Fruit fly (Drosophila melanogaster) whole organism, embryonic: ENCODE measurements around the gene CG15343.

Experiments used
- BEAF-32 ChIP-seq: fragments of 200-800 bp; sonication (Bioruptor generic); optimal IDR thresholded peaks from 3 replicates; lab custom pipeline; 2017; ENCODE audit warnings: missing biosample characterization, missing genetic modification characterization, mild to moderate bottlenecking, moderate library complexity, missing genetic modification reagents
- CG10147 ChIP-seq: fragments of 200-800 bp; sonication (Bioruptor generic); optimal IDR thresholded peaks from 2 replicates; lab custom pipeline; 2019; ENCODE audit warnings: missing biosample characterization, mild to moderate bottlenecking, missing genetic modification characterization, moderate library complexity
- CG10979 ChIP-seq: fragments of 200-800 bp; sonication (Bioruptor generic); optimal IDR thresholded peaks from 2 replicates; lab custom pipeline; 2018; ENCODE audit warnings: missing biosample characterization, mild to moderate bottlenecking, missing genetic modification characterization, moderate library complexity
- CG11085 ChIP-seq: fragments of 200-800 bp; sonication (Bioruptor generic); IDR thresholded peaks from 2 replicates; pipeline ENCODE4 v1.3.6; 2022; ENCODE audit warnings: missing biosample characterization, missing genetic modification characterization
- CG11398 ChIP-seq: fragments of 200-800 bp; sonication (Bioruptor generic); optimal IDR thresholded peaks from 2 replicates; lab custom pipeline; 2016; ENCODE audit warnings: missing biosample characterization, missing genetic modification characterization
- CG11696 ChIP-seq: fragments of 200-800 bp; sonication (Bioruptor generic); IDR thresholded peaks from 2 replicates; pipeline ENCODE4 v1.3.6; 2022; ENCODE audit warnings: missing biosample characterization, missing genetic modification characterization
- CG12299 ChIP-seq: fragments of 200-800 bp; sonication (Bioruptor generic); optimal IDR thresholded peaks from 2 replicates; lab custom pipeline; 2018; ENCODE audit warnings: missing biosample characterization, mild to moderate bottlenecking, missing genetic modification characterization
- CG12391 ChIP-seq: fragments of 200-800 bp; sonication (Bioruptor generic); optimal IDR thresholded peaks from 3 replicates; lab custom pipeline; 2018; ENCODE audit warnings: missing biosample characterization, mild to moderate bottlenecking, missing genetic modification characterization, moderate library complexity
- CG13424 ChIP-seq: fragments of 200-800 bp; sonication (Bioruptor generic); optimal IDR thresholded peaks from 2 replicates; lab custom pipeline; 2019; ENCODE audit warnings: missing biosample characterization, mild to moderate bottlenecking, missing genetic modification characterization, moderate library complexity
- CG1529 ChIP-seq: fragments of 200-800 bp; sonication (Bioruptor generic); optimal IDR thresholded peaks from 3 replicates; lab custom pipeline; 2018; ENCODE audit warnings: missing biosample characterization, missing genetic modification characterization
- CG1603 ChIP-seq: fragments of 200-800 bp; sonication (Bioruptor generic); optimal IDR thresholded peaks from 2 replicates; lab custom pipeline; 2019; ENCODE audit warnings: missing biosample characterization, mild to moderate bottlenecking, missing genetic modification characterization, moderate library complexity
- CG16815 ChIP-seq: fragments of 200-800 bp; sonication (Bioruptor generic); optimal IDR thresholded peaks from 3 replicates; lab custom pipeline; 2017; ENCODE audit warnings: missing biosample characterization, mild to moderate bottlenecking, missing genetic modification characterization
- CG17186 ChIP-seq: fragments of 200-800 bp; sonication (Bioruptor generic); optimal IDR thresholded peaks from 3 replicates; lab custom pipeline; 2017; ENCODE audit warnings: missing biosample characterization, missing genetic modification reagents, missing genetic modification characterization
- CG17385 ChIP-seq: fragments of 200-800 bp; sonication (Bioruptor generic); optimal IDR thresholded peaks from 3 replicates; lab custom pipeline; 2018; ENCODE audit warnings: missing biosample characterization, mild to moderate bottlenecking, missing genetic modification characterization
- CG18476 ChIP-seq: fragments of 200-800 bp; sonication (Bioruptor generic); optimal IDR thresholded peaks from 2 replicates; lab custom pipeline; 2016; ENCODE audit warnings: missing biosample characterization, mild to moderate bottlenecking, missing genetic modification characterization
- CG2199 ChIP-seq: fragments of 200-800 bp; sonication (Bioruptor generic); IDR thresholded peaks from 3 replicates; pipeline ENCODE4 v1.3.6; 2022; ENCODE audit warnings: missing biosample characterization, missing genetic modification characterization
- CG2889 ChIP-seq: fragments of 200-800 bp; sonication (Bioruptor generic); IDR thresholded peaks from 3 replicates; pipeline ENCODE4 v1.3.6; 2022; ENCODE audit warnings: missing biosample characterization, missing genetic modification characterization
- CG3163 ChIP-seq: fragments of 200-800 bp; sonication (Bioruptor generic); optimal IDR thresholded peaks from 3 replicates; lab custom pipeline; 2016; ENCODE audit warnings: missing biosample characterization, missing genetic modification characterization
- CG32772 ChIP-seq: fragments of 200-800 bp; sonication (Bioruptor generic); IDR thresholded peaks from 2 replicates; pipeline ENCODE4 v1.3.6; 2022; ENCODE audit warnings: missing biosample characterization, missing genetic modification characterization
- CG3726 ChIP-seq: fragments of 200-800 bp; sonication (Bioruptor generic); IDR thresholded peaks from 3 replicates; pipeline ENCODE4, ENCODE4 v1.3.6; 2022; ENCODE audit warnings: missing biosample characterization, missing genetic modification characterization
- CG3995 ChIP-seq: fragments of 200-800 bp; sonication (Bioruptor generic); optimal IDR thresholded peaks from 3 replicates; lab custom pipeline; 2016; ENCODE audit warnings: missing biosample characterization, missing genetic modification characterization
- CG4360 ChIP-seq: fragments of 200-800 bp; sonication (Bioruptor generic); IDR thresholded peaks from 2 replicates; pipeline ENCODE4 v1.3.6; 2022; ENCODE audit warnings: missing biosample characterization, missing genetic modification characterization
- CG6175 ChIP-seq: fragments of 200-800 bp; sonication (Bioruptor generic); IDR thresholded peaks from 3 replicates; pipeline ENCODE4 v1.3.6; 2022; ENCODE audit warnings: missing biosample characterization, missing genetic modification characterization
- CG6654 ChIP-seq: fragments of 200-800 bp; sonication (Bioruptor generic); optimal IDR thresholded peaks from 2 replicates; lab custom pipeline; 2017; ENCODE audit warnings: missing biosample characterization, mild to moderate bottlenecking, missing genetic modification characterization
- CG6689 ChIP-seq: fragments of 200-800 bp; sonication (Bioruptor generic); IDR thresholded peaks from 2 replicates; pipeline ENCODE4 v1.3.6; 2022; ENCODE audit warnings: missing biosample characterization, missing genetic modification characterization
- CG7987 ChIP-seq: fragments of 200-800 bp; sonication (Bioruptor generic); optimal IDR thresholded peaks from 2 replicates; lab custom pipeline; 2018; ENCODE audit warnings: missing biosample characterization, mild to moderate bottlenecking, missing genetic modification characterization, moderate library complexity
- CG8359 ChIP-seq: fragments of 200-800 bp; sonication (Bioruptor generic); optimal IDR thresholded peaks from 2 replicates; lab custom pipeline; 2017; ENCODE audit warnings: missing biosample characterization, mild to moderate bottlenecking, missing genetic modification characterization, borderline replicate concordance
- CG8478 ChIP-seq: fragments of >200 bp; optimal IDR thresholded peaks from 2 replicates; lab custom pipeline; 2018
- CG8924 ChIP-seq: fragments of 200-800 bp; optimal IDR thresholded peaks from 3 replicates; lab custom pipeline; 2019; ENCODE audit warnings: missing biosample characterization, mild to moderate bottlenecking, missing genetic modification characterization, moderate library complexity
- CG8944 ChIP-seq: fragments of 200-800 bp; sonication (Bioruptor generic); optimal IDR thresholded peaks from 3 replicates; lab custom pipeline; 2016; ENCODE audit warnings: missing biosample characterization, missing genetic modification characterization
- CG9817 ChIP-seq: fragments of 200-800 bp; sonication (Bioruptor generic); optimal IDR thresholded peaks from 2 replicates; lab custom pipeline; 2018; ENCODE audit warnings: missing biosample characterization, mild to moderate bottlenecking, missing genetic modification characterization, moderate library complexity
- Ets65A ChIP-seq: fragments of 200-800 bp; sonication (Bioruptor generic); peaks from one replicate; lab custom pipeline; 2016; ENCODE audit warnings: missing biosample characterization, missing genetic modification characterization
- MESR4 ChIP-seq: fragments of 200-800 bp; sonication (Bioruptor generic); optimal IDR thresholded peaks from 2 replicates; lab custom pipeline; 2018; ENCODE audit warnings: missing biosample characterization, mild to moderate bottlenecking, missing genetic modification characterization, moderate library complexity
- Nf-YB ChIP-seq: fragments of 200-800 bp; sonication (Bioruptor generic); optimal IDR thresholded peaks from 3 replicates; lab custom pipeline; 2019; ENCODE audit warnings: missing biosample characterization, mild to moderate bottlenecking, missing genetic modification characterization, moderate library complexity
- Spps ChIP-seq: fragments of 200-800 bp; sonication (Bioruptor generic); optimal IDR thresholded peaks from 2 replicates; lab custom pipeline; 2018; ENCODE audit warnings: missing biosample characterization, mild to moderate bottlenecking, missing genetic modification characterization
- bsh ChIP-seq, 2 experiments: fragments of 200-800 bp; sonication (Bioruptor generic); optimal IDR thresholded peaks; 2 replicates each; lab custom pipeline; 2017 to 2018; ENCODE audit warnings: mild to moderate bottlenecking in 2 of 2, missing biosample characterization in 2 of 2, missing genetic modification characterization in 2 of 2, moderate library complexity in 1 of 2
- chinmo ChIP-seq: fragments of 200-800 bp; sonication (Bioruptor generic); IDR thresholded peaks from 4 replicates; pipeline ENCODE4 v1.3.6; 2022; ENCODE audit warnings: missing biosample characterization, missing genetic modification characterization; ENCODE audit not compliant: partially characterized antibody
- corto ChIP-seq: fragments of 200-800 bp; sonication (Bioruptor generic); optimal IDR thresholded peaks from 2 replicates; lab custom pipeline; 2016; ENCODE audit warnings: missing biosample characterization, mild to moderate bottlenecking, missing genetic modification characterization, moderate library complexity
- croc ChIP-seq: fragments of 200-800 bp; sonication (Bioruptor generic); conservative IDR thresholded peaks from 3 replicates; pipeline ENCODE4 v1.3.6; 2022; ENCODE audit warnings: missing biosample characterization, missing genetic modification characterization
- dmrt11E ChIP-seq: fragments of 200-800 bp; sonication (Bioruptor generic); optimal IDR thresholded peaks from 3 replicates; lab custom pipeline; 2018; ENCODE audit warnings: missing biosample characterization, mild to moderate bottlenecking, missing genetic modification characterization, moderate library complexity
- dpn ChIP-seq, 2 experiments: fragments of 200-800 bp; sonication (Bioruptor generic); optimal IDR thresholded peaks; 3 replicates each; lab custom pipeline; 2016; ENCODE audit warnings: missing biosample characterization in 2 of 2, missing genetic modification characterization in 2 of 2
- fd3F ChIP-seq: fragments of 200-800 bp; sonication (Bioruptor generic); optimal IDR thresholded peaks from 2 replicates; lab custom pipeline; 2018; ENCODE audit warnings: missing biosample characterization, mild to moderate bottlenecking, missing genetic modification characterization, moderate library complexity
- hb ChIP-seq: fragments of 200-800 bp; sonication (Bioruptor generic); IDR thresholded peaks from 3 replicates; pipeline ENCODE4 v1.3.6; 2022; ENCODE audit warnings: missing biosample characterization, missing genetic modification characterization; ENCODE audit not compliant: partially characterized antibody
- jigr1 ChIP-seq: fragments of 200-800 bp; sonication (Bioruptor generic); IDR thresholded peaks from 3 replicates; pipeline ENCODE4 v1.3.6; 2022; ENCODE audit warnings: missing biosample characterization, missing genetic modification characterization
- klu ChIP-seq: fragments of 200-800 bp; sonication (Bioruptor generic); IDR thresholded peaks from 2 replicates; pipeline ENCODE4 v1.3.6; 2022; ENCODE audit warnings: missing biosample characterization, missing genetic modification characterization
- lilli ChIP-seq: fragments of 200-800 bp; sonication (Bioruptor generic); optimal IDR thresholded peaks from 3 replicates; lab custom pipeline; 2016; ENCODE audit warnings: missing biosample characterization, missing genetic modification characterization
- nerfin-1 ChIP-seq: fragments of 200-800 bp; sonication (Bioruptor generic); optimal IDR thresholded peaks from 3 replicates; lab custom pipeline; 2019; ENCODE audit warnings: missing biosample characterization, mild to moderate bottlenecking, missing genetic modification characterization, moderate library complexity
- pfk ChIP-seq: fragments of 200-800 bp; sonication (Bioruptor generic); optimal IDR thresholded peaks from 2 replicates; lab custom pipeline; 2018; ENCODE audit warnings: missing biosample characterization, mild to moderate bottlenecking, missing genetic modification characterization, moderate library complexity
- tup ChIP-seq: fragments of 200-800 bp; sonication (Bioruptor generic); optimal IDR thresholded peaks from 2 replicates; lab custom pipeline; 2016; ENCODE audit warnings: missing biosample characterization, mild to moderate bottlenecking, missing genetic modification characterization, moderate library complexity
- vvl ChIP-seq: fragments of 200-800 bp; sonication (Bioruptor generic); IDR thresholded peaks from 2 replicates; pipeline ENCODE4 v1.3.6; 2022; ENCODE audit warnings: missing biosample characterization, missing genetic modification characterization

Gene CG15343

dm6 chrX:8252284-8252886 lies 21.2 kb downstream of the CG15343 start, which contains the start of gene CG1632 (continued):
- TF ChIP-seq tup (GFP tag; lab: Kevin White, UChicago) (no peak), CG32772 (no peak), CG13424 (peak; percentile 50), CG8478 (no peak), CG11398 (no peak), BEAF-32 (GFP tag; lab: Kevin White, UChicago) (no peak), CG12391 (peak; percentile 24), lilli (GFP tag; lab: Kevin White, UChicago) (no peak), dmrt11E (tag; lab: Kevin White, UChicago) (peak; percentile 24), CG4360 (no peak), CG9817 (no peak), CG3995 (GFP tag; lab: Kevin White, UChicago) (no peak), hb (GFP tag; lab: Robert Waterston, UW) (no peak), CG16815 (GFP tag; lab: Kevin White, UChicago) (no peak), croc (GFP tag; lab: Robert Waterston, UW) (no peak), CG1603 (tag; lab: Kevin White, UChicago) (peak; percentile 20), CG11696 (GFP tag; lab: Robert Waterston, UW) (no peak), CG6654 (no peak), MESR4 (GFP tag; lab: Kevin White, UChicago) (no peak), CG1529 (GFP tag; lab: Kevin White, UChicago) (peak; percentile 25), CG18476 (GFP tag; lab: Kevin White, UChicago) (no peak), CG17186 (GFP tag; lab: Kevin White, UChicago) (no peak), CG10147 (no peak), pfk (GFP tag; lab: Kevin White, UChicago) (no peak), CG8359 (GFP tag; lab: Kevin White, UChicago) (peak; percentile 1), fd3F (GFP tag; lab: Kevin White, UChicago) (no peak), klu (GFP tag; lab: Robert Waterston, UW) (no peak), CG6175 (GFP tag; lab: Robert Waterston, UW) (no peak), CG6689 (GFP tag; lab: Robert Waterston, UW) (no peak), CG2889 (GFP tag; lab: Robert Waterston, UW) (no peak), nerfin-1 (tag; lab: Kevin White, UChicago) (no peak), CG8924 (peak; percentile 41), CG17385 (GFP tag; lab: Kevin White, UChicago) (peak; percentile 16), CG2199 (no peak), bsh (GFP tag; optimal IDR thresholded peaks at IDR 0.05; lab: Kevin White, UChicago) (peak; percentile 57 to 75), Ets65A (GFP tag; lab: Kevin White, UChicago) (no peak), CG3163 (GFP tag; lab: Kevin White, UChicago) (no peak), Spps (no peak), CG3726 (GFP tag; lab: Robert Waterston, UW) (no peak), CG12299 (tag; lab: Kevin White, UChicago) (no peak), chinmo (no peak), CG7987 (no peak), Nf-YB (no peak), corto (peak; percentile 17), CG11085 (GFP tag; lab: Robert Waterston, UW) (no peak), CG8944 (no peak), jigr1 (no peak), vvl (GFP tag; lab: Robert Waterston, UW) (0 out of 2 replicates have a peak, but pooled peaks have one; percentile 22), dpn (GFP tag; optimal IDR thresholded peaks at IDR 0.05; lab: Kevin White, UChicago) (no peak), CG10979 (tag; lab: Kevin White, UChicago) (peak; percentile 56)
